Worm (Caenorhabditis elegans) whole organism, L1 larva: Measurements from ENCODE around the gene scrm-3.

ENCODE experiments used
- alr-1 ChIP-seq: fragments of 200-800 bp; sonication (Bioruptor generic); optimal IDR thresholded peaks from 2 replicates; lab custom pipeline; 2018; ENCODE audit warnings: borderline replicate concordance, mild to moderate bottlenecking, missing genetic modification characterization, missing compliant biosample characterization
- ama-1 ChIP-seq: fragments of 150-350 bp; optimal IDR thresholded peaks from 2 replicates; lab custom pipeline; 2014
- ceh-82 ChIP-seq, 3 experiments: fragments of 150-350 bp in 1 of 3; sonication (generic microtip) in 2 of 3; optimal IDR thresholded peaks; 2 replicates each; lab custom pipeline; 2014 to 2017; ENCODE audit warnings: missing biosample characterization in 3 of 3, missing genetic modification characterization in 3 of 3
- efl-1 ChIP-seq, 4 experiments: fragments of 150-350 bp; optimal IDR thresholded peaks in 3 of 4; peaks in 1 of 4; 1 replicate in 1 of 4; 2 replicates in 3 of 4; lab custom pipeline; 2014; ENCODE audit warnings: missing biosample characterization in 2 of 4, missing genetic modification characterization in 2 of 4, missing genetic modification reagents in 2 of 4
- isw-1 ChIP-seq: fragments of 200-800 bp; sonication (Bioruptor generic); IDR thresholded peaks from 2 replicates; pipeline ENCODE4 v1.3.6; 2022; ENCODE audit warnings: missing genetic modification characterization, missing compliant biosample characterization
- mdl-1 ChIP-seq, 2 experiments: fragments of 150-350 bp; optimal IDR thresholded peaks; 2 replicates each; lab custom pipeline; 2014 to 2017; ENCODE audit warnings: missing biosample characterization in 2 of 2, missing genetic modification characterization in 2 of 2, inconsistent platforms in 1 of 2
- mef-2 ChIP-seq: fragments of 150-350 bp; optimal IDR thresholded peaks from 2 replicates; lab custom pipeline; 2014; ENCODE audit warnings: missing biosample characterization, missing genetic modification characterization
- nhr-90 ChIP-seq: sonication (generic microtip); optimal IDR thresholded peaks from 2 replicates; lab custom pipeline; 2016; ENCODE audit warnings: mild to moderate bottlenecking, missing genetic modification characterization, missing compliant biosample characterization; ENCODE audit not compliant: poor library complexity
- snpc-4 ChIP-seq: fragments of 150-350 bp; optimal IDR thresholded peaks from 2 replicates; lab custom pipeline; 2014; ENCODE audit warnings: missing biosample characterization, missing genetic modification characterization
- zag-1 ChIP-seq: fragments of 150-350 bp; optimal IDR thresholded peaks from 2 replicates; lab custom pipeline; 2014; ENCODE audit warnings: missing biosample characterization, missing genetic modification characterization

DNA sequence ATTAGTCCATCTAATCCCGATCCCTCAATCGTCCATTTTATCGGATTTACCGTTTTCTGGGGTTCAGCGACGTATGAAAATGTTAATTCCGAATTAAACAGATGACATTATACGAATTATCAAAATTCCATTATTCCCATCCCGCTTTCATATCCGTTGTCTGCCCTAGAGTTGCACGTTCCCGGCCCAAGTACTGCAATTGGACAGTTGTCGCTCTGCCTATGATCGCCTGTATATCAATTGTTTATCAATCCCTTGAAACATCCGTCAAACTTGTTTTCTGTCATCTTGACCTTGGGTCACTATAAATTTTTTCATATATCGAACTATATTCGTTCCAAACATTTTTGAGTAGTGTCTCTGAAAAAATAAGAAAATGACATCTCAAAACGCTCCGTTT, 1.3 kb upstream of the scrm-3 start, which contains the start of gene C04E12.5:
- no peak for TF ChIP-seq efl-1 (optimal IDR thresholded peaks at IDR 0.05; lab: Kevin White, UChicago)
- TF ChIP-seq efl-1 (GFP tag; optimal IDR thresholded peaks at IDR 0.05 in 1 of 2; lab: Kevin White, UChicago): no peak
- TF ChIP-seq mdl-1 (tag; optimal IDR thresholded peaks at IDR 0.05; lab: Kevin White, UChicago): no peak
- no peak for TF ChIP-seq alr-1 (tag; lab: Kevin White, UChicago)
- TF ChIP-seq snpc-4 (tag; lab: Kevin White, UChicago): no peak
- no peak for TF ChIP-seq zag-1 (tag; lab: Kevin White, UChicago)
- TF ChIP-seq ama-1 (lab: Kevin White, UChicago): no peak
- no peak for TF ChIP-seq mef-2 (tag; lab: Kevin White, UChicago)
- no peak for TF ChIP-seq isw-1 (GFP tag; lab: Robert Waterston, UW)
- no peak for TF ChIP-seq nhr-90 (tag; lab: Kevin White, UChicago)
- no peak for TF ChIP-seq ceh-82 (tag; optimal IDR thresholded peaks at IDR 0.05; lab: Kevin White, UChicago)
